Fruit fly (Drosophila melanogaster) whole organism, pupa: Measurements from ENCODE around the gene CREG.
A peak's percentile ranks its signal among the peaks of the same experiment; 100 is the strongest.

Experiments used
- CG10348 ChIP-seq: fragments of 200-800 bp; sonication (Bioruptor generic); IDR thresholded peaks from 2 replicates; pipeline ENCODE4 v1.3.6; 2022; ENCODE audit warnings: missing biosample characterization, missing genetic modification characterization
- CG12605 ChIP-seq: fragments of 200-800 bp; sonication (Bioruptor generic); IDR thresholded peaks from 2 replicates; pipeline ENCODE4 v1.3.6; 2022; ENCODE audit warnings: missing biosample characterization, missing genetic modification characterization
- CG13204 ChIP-seq: fragments of 200-800 bp; sonication (Bioruptor generic); optimal IDR thresholded peaks from 2 replicates; lab custom pipeline; 2018; ENCODE audit warnings: missing biosample characterization, mild to moderate bottlenecking, missing genetic modification characterization, moderate library complexity
- CG14655 ChIP-seq: fragments of 200-800 bp; sonication (Bioruptor generic); optimal IDR thresholded peaks from 3 replicates; lab custom pipeline; 2017; ENCODE audit warnings: mild to moderate bottlenecking, missing biosample characterization, missing genetic modification reagents, missing genetic modification characterization
- CG15710 ChIP-seq: fragments of 200-800 bp; sonication (Bioruptor generic); optimal IDR thresholded peaks from 2 replicates; lab custom pipeline; 2018; ENCODE audit warnings: missing biosample characterization, mild to moderate bottlenecking, missing genetic modification characterization, moderate library complexity
- CG17806 ChIP-seq: fragments of 200-800 bp; sonication (Bioruptor generic); optimal IDR thresholded peaks from 2 replicates; lab custom pipeline; 2018; ENCODE audit warnings: missing biosample characterization, mild to moderate bottlenecking, missing genetic modification characterization, moderate library complexity
- CG32121 ChIP-seq: fragments of 200-800 bp; sonication (Bioruptor generic); IDR thresholded peaks from 2 replicates; pipeline ENCODE4 v1.3.6; 2022; ENCODE audit warnings: missing biosample characterization, missing genetic modification characterization
- CG34367 ChIP-seq: fragments of 200-800 bp; sonication (Bioruptor generic); optimal IDR thresholded peaks from 2 replicates; lab custom pipeline; 2018; ENCODE audit warnings: missing biosample characterization, mild to moderate bottlenecking, missing genetic modification characterization
- CG4496 ChIP-seq: fragments of 200-800 bp; sonication (Bioruptor generic); IDR thresholded peaks from 3 replicates; pipeline ENCODE4 v1.3.6; 2022; ENCODE audit warnings: missing biosample characterization, missing genetic modification characterization
- CG8159 ChIP-seq: fragments of 200-800 bp; sonication (Bioruptor generic); optimal IDR thresholded peaks from 3 replicates; lab custom pipeline; 2018; ENCODE audit warnings: missing biosample characterization, mild to moderate bottlenecking, missing genetic modification characterization, moderate library complexity
- CG8301 ChIP-seq: fragments of 200-800 bp; sonication (Bioruptor generic); optimal IDR thresholded peaks from 2 replicates; lab custom pipeline; 2018; ENCODE audit warnings: missing biosample characterization, mild to moderate bottlenecking, missing genetic modification characterization
- CG9948 ChIP-seq: fragments of 200-800 bp; sonication (Bioruptor generic); optimal IDR thresholded peaks from 2 replicates; lab custom pipeline; 2018; ENCODE audit warnings: missing biosample characterization, mild to moderate bottlenecking, missing genetic modification characterization, moderate library complexity
- D1 ChIP-seq: fragments of 200-800 bp; sonication (Bioruptor generic); optimal IDR thresholded peaks from 2 replicates; lab custom pipeline; 2018; ENCODE audit warnings: missing biosample characterization, mild to moderate bottlenecking, missing genetic modification characterization, moderate library complexity
- EcR ChIP-seq: fragments of 200-800 bp; sonication (Bioruptor generic); optimal IDR thresholded peaks from 3 replicates; lab custom pipeline; 2019; ENCODE audit warnings: missing biosample characterization, missing genetic modification characterization, mild to moderate bottlenecking, moderate library complexity, missing genetic modification reagents
- Ets98B ChIP-seq: fragments of 200-800 bp; sonication (Bioruptor generic); IDR thresholded peaks from 2 replicates; pipeline ENCODE4 v1.3.6; 2022; ENCODE audit warnings: missing biosample characterization, missing genetic modification characterization
- Pif1A ChIP-seq: fragments of 200-800 bp; sonication (Bioruptor generic); optimal IDR thresholded peaks from 3 replicates; lab custom pipeline; 2016; ENCODE audit warnings: missing biosample characterization, missing genetic modification characterization
- Pif1B ChIP-seq: fragments of 200-800 bp; sonication (Bioruptor generic); optimal IDR thresholded peaks from 3 replicates; lab custom pipeline; 2016; ENCODE audit warnings: missing biosample characterization, missing genetic modification characterization
- Snoo ChIP-seq: fragments of 200-800 bp; sonication (Bioruptor generic); optimal IDR thresholded peaks from 3 replicates; lab custom pipeline; 2017; ENCODE audit warnings: missing biosample characterization, mild to moderate bottlenecking, missing genetic modification characterization, inconsistent platforms
- fd96Ca ChIP-seq: fragments of 200-800 bp; sonication (Bioruptor generic); IDR thresholded peaks from 3 replicates; pipeline ENCODE4 v1.3.6; 2022; ENCODE audit warnings: missing biosample characterization, missing genetic modification characterization
- gl ChIP-seq: fragments of 200-800 bp; sonication (Bioruptor generic); optimal IDR thresholded peaks from 2 replicates; lab custom pipeline; 2018; ENCODE audit warnings: missing biosample characterization, mild to moderate bottlenecking, missing genetic modification characterization
- rn ChIP-seq: fragments of 200-800 bp; sonication (Bioruptor generic); IDR thresholded peaks from 2 replicates; pipeline ENCODE4 v1.3.6; 2022; ENCODE audit warnings: missing biosample characterization, missing genetic modification characterization

Gene CREG

DNA sequence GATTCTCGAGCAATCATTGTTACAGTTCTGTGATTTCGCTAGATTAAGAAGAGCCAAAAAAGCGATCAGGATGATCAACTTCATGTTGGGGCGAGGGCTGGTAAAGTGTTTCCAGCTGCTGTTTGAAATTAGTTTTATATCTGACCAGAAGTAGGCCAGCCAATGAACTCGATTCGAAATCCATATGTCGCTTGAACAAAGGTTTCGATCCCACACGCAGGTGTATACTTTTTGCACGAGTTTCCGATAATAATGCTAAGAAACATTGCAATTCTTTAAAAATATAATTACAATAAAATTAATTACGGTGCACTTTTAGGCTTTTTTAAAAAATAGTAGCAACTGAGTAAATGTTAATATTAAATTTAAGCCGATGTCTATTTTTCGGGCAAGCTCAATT is 9.2 kb upstream of the CREG start, which contains the start of gene CG34280:
CG34280 (minus strand) TSS at position 101 of the 400 bp plus-strand sequence.
- TF ChIP-seq CG34367 (tag; lab: Kevin White, UChicago) (no peak), CG12605 (GFP tag; lab: Robert Waterston, UW) (no peak), CG15710 (tag; lab: Kevin White, UChicago) (no peak), CG17806 (tag; lab: Kevin White, UChicago) (no peak)

DNA sequence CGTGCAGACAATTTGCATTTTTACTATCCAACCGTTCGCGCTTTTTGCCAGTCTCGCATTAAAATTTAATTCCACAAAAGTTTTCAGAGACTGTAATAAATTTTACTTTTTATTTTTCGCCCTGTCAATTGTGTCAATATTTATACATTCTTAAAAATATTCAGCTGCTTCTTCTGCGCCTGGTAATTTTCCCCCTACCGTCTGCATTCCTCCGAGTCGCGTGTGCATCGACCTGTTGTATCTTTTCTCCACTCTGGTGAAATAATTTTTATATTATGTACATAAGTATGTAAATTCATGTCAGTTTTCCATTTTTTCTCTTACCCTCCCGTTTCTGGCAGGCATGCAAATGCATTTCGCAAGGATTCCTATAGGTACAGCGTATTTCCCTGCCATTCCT is 8.7 kb upstream of the CREG start, which contains the start of gene CG34279:
CG34279 (minus strand) TSS at position 101 of the 400 bp plus-strand sequence.
- TF ChIP-seq Snoo (tag; lab: Kevin White, UChicago) (no peak), CG15710 (tag; lab: Kevin White, UChicago) (no peak), CG34367 (tag; lab: Kevin White, UChicago) (no peak), CG4496 (GFP tag; lab: Robert Waterston, UW) (no peak), CG32121 (GFP tag; lab: Robert Waterston, UW) (no peak), EcR (GFP tag; lab: Kevin White, UChicago) (no peak), CG13204 (GFP tag; lab: Kevin White, UChicago) (no peak), CG12605 (GFP tag; lab: Robert Waterston, UW) (no peak), CG8301 (tag; lab: Kevin White, UChicago) (no peak), CG17806 (tag; lab: Kevin White, UChicago) (no peak), fd96Ca (no peak), CG9948 (tag; lab: Kevin White, UChicago) (no peak)

DNA sequence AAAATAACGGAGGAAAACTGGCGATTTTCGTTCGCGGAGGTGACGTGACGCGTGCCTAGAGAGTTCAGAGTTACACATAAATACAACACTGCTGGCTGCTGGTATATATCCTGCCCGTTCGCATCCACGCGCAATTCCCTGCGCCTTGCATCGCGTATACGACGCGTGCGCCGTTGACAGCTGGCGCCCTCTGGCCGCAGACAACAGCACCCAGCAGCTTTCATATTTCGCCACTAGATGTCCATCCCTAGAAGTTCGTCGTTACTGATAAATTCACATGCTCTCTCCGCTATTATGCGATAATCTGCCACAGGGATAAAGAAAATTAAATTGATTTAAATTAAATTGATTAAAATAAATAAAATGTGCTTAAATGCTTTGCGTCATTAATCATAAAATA is 8.0 kb upstream of the CREG start, which contains the start of gene Sur-8:
Sur-8 (minus strand) TSS at position 82 of the 400 bp plus-strand sequence.
- TF ChIP-seq CG4496 (GFP tag; lab: Robert Waterston, UW): peak; percentile 79
- TF ChIP-seq CG8301 (tag; lab: Kevin White, UChicago): no peak
- no peak for TF ChIP-seq CG15710 (tag; lab: Kevin White, UChicago)
- no peak for TF ChIP-seq CG9948 (tag; lab: Kevin White, UChicago)
- no peak for TF ChIP-seq CG12605 (GFP tag; lab: Robert Waterston, UW)
- TF ChIP-seq CG14655 (GFP tag; lab: Kevin White, UChicago): peak; percentile 25
- no peak for TF ChIP-seq gl (tag; lab: Kevin White, UChicago)
- no peak for TF ChIP-seq CG8159 (tag; lab: Kevin White, UChicago)
- TF ChIP-seq Ets98B (GFP tag; lab: Robert Waterston, UW): peak; percentile 41
- peak; percentile 40; the same call in 1 of the 2 replicates for TF ChIP-seq rn (GFP tag; lab: Robert Waterston, UW)
- no peak for TF ChIP-seq CG34367 (tag; lab: Kevin White, UChicago)
- TF ChIP-seq CG17806 (tag; lab: Kevin White, UChicago): no peak
- TF ChIP-seq CG13204 (GFP tag; lab: Kevin White, UChicago): no peak
- peak; percentile 7 for TF ChIP-seq Pif1A (GFP tag; lab: Kevin White, UChicago)
- TF ChIP-seq Pif1B (GFP tag; lab: Kevin White, UChicago): no peak
- TF ChIP-seq fd96Ca: peak; percentile 42; the same call in 2 of the 3 replicates
- TF ChIP-seq CG10348 (GFP tag; lab: Robert Waterston, UW): no peak
- no peak; the same call in 1 of the 2 replicates for TF ChIP-seq CG32121 (GFP tag; lab: Robert Waterston, UW)
- TF ChIP-seq, all 21 proteins: peak for 6

dm6 chr3R:17401289-17401752 is 6.9 kb upstream of the CREG start:
- TF ChIP-seq rn (GFP tag; lab: Robert Waterston, UW): no peak
- TF ChIP-seq fd96Ca: no peak
- TF ChIP-seq CG4496 (GFP tag; lab: Robert Waterston, UW): peak; percentile 57; the same call in 1 of the 3 replicates
- TF ChIP-seq CG10348 (GFP tag; lab: Robert Waterston, UW): no peak
- no peak for TF ChIP-seq gl (tag; lab: Kevin White, UChicago)
- peak; percentile 8 for TF ChIP-seq D1 (tag; lab: Kevin White, UChicago)
- no peak for TF ChIP-seq CG8159 (tag; lab: Kevin White, UChicago)
- no peak for TF ChIP-seq CG34367 (tag; lab: Kevin White, UChicago)
- TF ChIP-seq CG8301 (tag; lab: Kevin White, UChicago): no peak
- no peak for TF ChIP-seq CG17806 (tag; lab: Kevin White, UChicago)
- no peak for TF ChIP-seq CG15710 (tag; lab: Kevin White, UChicago)
- TF ChIP-seq Pif1A (GFP tag; lab: Kevin White, UChicago): no peak
- TF ChIP-seq Ets98B (GFP tag; lab: Robert Waterston, UW): peak; percentile 37; the same call in 1 of the 2 replicates
- no peak for TF ChIP-seq Pif1B (GFP tag; lab: Kevin White, UChicago)
- peak; percentile 31; the same call in 1 of the 2 replicates for TF ChIP-seq CG32121 (GFP tag; lab: Robert Waterston, UW)
- no peak for TF ChIP-seq CG13204 (GFP tag; lab: Kevin White, UChicago)
- TF ChIP-seq CG12605 (GFP tag; lab: Robert Waterston, UW): no peak
- no peak for TF ChIP-seq CG14655 (GFP tag; lab: Kevin White, UChicago)
- TF ChIP-seq EcR (GFP tag; lab: Kevin White, UChicago): no peak
- peak; percentile 7 for TF ChIP-seq Snoo (tag; lab: Kevin White, UChicago)
- no peak for TF ChIP-seq CG9948 (tag; lab: Kevin White, UChicago)

- TF ChIP-seq EcR (GFP tag; lab: Kevin White, UChicago): no peak
- no peak for TF ChIP-seq rn (GFP tag; lab: Robert Waterston, UW)
- peak; percentile 84 for TF ChIP-seq CG8301 (tag; lab: Kevin White, UChicago)
- TF ChIP-seq CG9948 (tag; lab: Kevin White, UChicago): peak; percentile 69
- TF ChIP-seq CG34367 (tag; lab: Kevin White, UChicago): peak; percentile 27
- peak; percentile 17 for TF ChIP-seq D1 (tag; lab: Kevin White, UChicago)
- peak; percentile 36; the same call in 1 of the 2 replicates for TF ChIP-seq Ets98B (GFP tag; lab: Robert Waterston, UW)
- TF ChIP-seq CG13204 (GFP tag; lab: Kevin White, UChicago): no peak
- peak; percentile 44 for TF ChIP-seq gl (tag; lab: Kevin White, UChicago)
- TF ChIP-seq fd96Ca: no peak
- peak; percentile 48 for TF ChIP-seq CG15710 (tag; lab: Kevin White, UChicago)
- TF ChIP-seq CG32121 (GFP tag; lab: Robert Waterston, UW): peak; percentile 59
- TF ChIP-seq CG12605 (GFP tag; lab: Robert Waterston, UW): peak; percentile 58
- peak; percentile 83 for TF ChIP-seq CG14655 (GFP tag; lab: Kevin White, UChicago)
- TF ChIP-seq CG17806 (tag; lab: Kevin White, UChicago): peak; percentile 75
- no peak for TF ChIP-seq CG10348 (GFP tag; lab: Robert Waterston, UW)
- TF ChIP-seq Snoo (tag; lab: Kevin White, UChicago): no peak
- TF ChIP-seq Pif1A (GFP tag; lab: Kevin White, UChicago): peak; percentile 83
- TF ChIP-seq CG4496 (GFP tag; lab: Robert Waterston, UW): peak; percentile 66; the same call in 1 of the 3 replicates
- TF ChIP-seq Pif1B (GFP tag; lab: Kevin White, UChicago): peak; percentile 50
- peak; percentile 78 for TF ChIP-seq CG8159 (tag; lab: Kevin White, UChicago)
- TF ChIP-seq, all 21 proteins: peak for 15
Observed at dm6 chr3R:17400675-17401118, 6.3 kb upstream of the CREG start.
